Fruit fly (Drosophila melanogaster) whole organism, wandering third instar larva: ENCODE results near the gene CG14089.

Experiments used
- brk ChIP-seq: fragments of 200-800 bp; sonication (Bioruptor generic); optimal IDR thresholded peaks from 2 replicates; lab custom pipeline; 2016; ENCODE audit warnings: missing biosample characterization, mild to moderate bottlenecking, missing genetic modification characterization
- fru ChIP-seq: fragments of 200-800 bp; sonication (Bioruptor generic); optimal IDR thresholded peaks from 3 replicates; lab custom pipeline; 2016; ENCODE audit warnings: missing biosample characterization, mild to moderate bottlenecking, missing genetic modification characterization
- rgr ChIP-seq: fragments of 200-800 bp; sonication (Bioruptor generic); optimal IDR thresholded peaks from 3 replicates; lab custom pipeline; 2016; ENCODE audit warnings: missing biosample characterization, mild to moderate bottlenecking, missing genetic modification characterization
- usp ChIP-seq: fragments of >200 bp; optimal IDR thresholded peaks from 2 replicates; lab custom pipeline; 2017; ENCODE audit warnings: missing biosample characterization, missing genetic modification characterization

DNA sequence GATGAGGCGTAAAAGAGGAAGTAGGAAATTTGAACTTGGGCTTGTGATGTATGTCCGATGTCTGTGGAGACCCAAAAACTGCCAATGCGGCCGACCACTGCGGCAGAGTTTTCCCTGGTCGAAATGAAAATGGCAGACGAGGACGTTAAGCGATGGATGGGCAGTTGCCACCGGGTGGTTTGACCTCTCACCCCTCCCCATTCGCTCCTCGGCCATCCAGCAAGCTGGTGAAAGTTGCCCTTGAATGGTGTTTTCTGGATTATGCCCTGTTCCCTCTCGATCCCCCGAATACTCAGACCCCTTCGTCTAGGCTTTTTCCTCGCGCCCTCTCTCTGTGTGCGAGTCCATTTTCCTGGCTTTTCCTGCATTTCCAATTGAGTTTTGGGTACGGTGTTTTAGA, 49.0 kb downstream of the CG14089 start:
- TF ChIP-seq rgr (GFP tag; lab: Kevin White, UChicago) = no peak
- TF ChIP-seq fru = no peak
- no peak for TF ChIP-seq usp (GFP tag; lab: Kevin White, UChicago)
- no peak for TF ChIP-seq brk
